Worm (Caenorhabditis elegans) whole organism, L1 larva: ENCODE measurements around the gene F54F2.14.

Experiments
- C04F5.9 ChIP-seq: sonication (generic microtip); optimal IDR thresholded peaks from 2 replicates; lab custom pipeline; 2016; ENCODE audit warnings: missing genetic modification characterization, missing compliant biosample characterization
- C34B4.2 ChIP-seq: sonication (generic microtip); optimal IDR thresholded peaks from 2 replicates; lab custom pipeline; 2017; ENCODE audit warnings: mild to moderate bottlenecking, missing genetic modification characterization, missing compliant biosample characterization
- F16B12.6 ChIP-seq: fragments of 150-350 bp; optimal IDR thresholded peaks from 2 replicates; lab custom pipeline; 2014; ENCODE audit warnings: missing biosample characterization, missing genetic modification characterization
- Y116A8C.19 ChIP-seq: sonication (generic microtip); optimal IDR thresholded peaks from 2 replicates; lab custom pipeline; 2016; ENCODE audit warnings: missing compliant biosample characterization, missing genetic modification characterization, borderline replicate concordance
- aha-1 ChIP-seq: fragments of 150-350 bp; optimal IDR thresholded peaks from 2 replicates; lab custom pipeline; 2014; ENCODE audit warnings: missing biosample characterization, missing genetic modification characterization
- aly-2 ChIP-seq: fragments of 150-350 bp; optimal IDR thresholded peaks from 2 replicates; lab custom pipeline; 2014; ENCODE audit warnings: missing biosample characterization, missing genetic modification characterization
- ama-1 ChIP-seq: fragments of 150-350 bp; optimal IDR thresholded peaks from 2 replicates; lab custom pipeline; 2014
- ceh-63 ChIP-seq: fragments of 200-800 bp; sonication (Bioruptor generic); optimal IDR thresholded peaks from 2 replicates; lab custom pipeline; 2018; ENCODE audit warnings: mild to moderate bottlenecking, missing genetic modification characterization, missing compliant biosample characterization
- ceh-8 ChIP-seq: fragments of 200-800 bp; sonication (Bioruptor generic); optimal IDR thresholded peaks from 2 replicates; lab custom pipeline; 2018; ENCODE audit warnings: mild to moderate bottlenecking, missing genetic modification characterization, moderate library complexity, missing compliant biosample characterization
- ceh-88 ChIP-seq: fragments of 200-800 bp; sonication (Bioruptor generic); IDR thresholded peaks from 2 replicates; pipeline ENCODE4 v1.3.6; 2022; ENCODE audit warnings: missing genetic modification characterization, missing compliant biosample characterization
- dsc-1 ChIP-seq: sonication (generic microtip); optimal IDR thresholded peaks from 2 replicates; lab custom pipeline; 2016; ENCODE audit warnings: mild to moderate bottlenecking, missing genetic modification characterization, missing compliant biosample characterization
- efl-1 ChIP-seq, 4 experiments: fragments of 150-350 bp; optimal IDR thresholded peaks in 3 of 4; peaks in 1 of 4; 1 replicate in 1 of 4; 2 replicates in 3 of 4; lab custom pipeline; 2014; ENCODE audit warnings: missing biosample characterization in 2 of 4, missing genetic modification characterization in 2 of 4, missing genetic modification reagents in 2 of 4
- efl-3 ChIP-seq: fragments of 200-800 bp; sonication (Bioruptor generic); optimal IDR thresholded peaks from 2 replicates; lab custom pipeline; 2018; ENCODE audit warnings: mild to moderate bottlenecking, missing genetic modification characterization, missing compliant biosample characterization
- egl-13 ChIP-seq: sonication (generic microtip); optimal IDR thresholded peaks from 2 replicates; lab custom pipeline; 2016; ENCODE audit warnings: missing genotype, missing genetic modification reagents, missing genetic modification characterization, missing compliant biosample characterization
- egl-27 ChIP-seq, 2 experiments: fragments of 150-350 bp in 1 of 2; sonication (generic microtip); optimal IDR thresholded peaks; 3 replicates each; lab custom pipeline; 2017 to 2018; ENCODE audit warnings: missing biosample characterization in 2 of 2, missing genetic modification characterization in 2 of 2, missing genetic modification reagents in 2 of 2
- elt-2 ChIP-seq: sonication (generic microtip); optimal IDR thresholded peaks from 2 replicates; lab custom pipeline; 2016; ENCODE audit warnings: missing genetic modification characterization, mild to moderate bottlenecking, inconsistent platforms, missing compliant biosample characterization, missing genetic modification reagents
- elt-3 ChIP-seq, 6 experiments: fragments of 150-350 bp in 1 of 6; sonication (generic microtip); optimal IDR thresholded peaks; 2 replicates each; lab custom pipeline; 2017 to 2018; ENCODE audit warnings: missing biosample characterization in 6 of 6, missing genetic modification characterization in 6 of 6, inconsistent platforms in 1 of 6
- fkh-10 ChIP-seq: sonication (generic microtip); optimal IDR thresholded peaks from 2 replicates; lab custom pipeline; 2017; ENCODE audit warnings: missing biosample characterization, missing genetic modification reagents, missing genetic modification characterization
- fos-1 ChIP-seq: fragments of 150-350 bp; optimal IDR thresholded peaks from 2 replicates; lab custom pipeline; 2014; ENCODE audit warnings: missing biosample characterization, missing genetic modification characterization
- isw-1 ChIP-seq: fragments of 200-800 bp; sonication (Bioruptor generic); IDR thresholded peaks from 2 replicates; pipeline ENCODE4 v1.3.6; 2022; ENCODE audit warnings: missing genetic modification characterization, missing compliant biosample characterization
- lin-15B ChIP-seq: fragments of 150-350 bp; sonication (generic microtip); optimal IDR thresholded peaks from 3 replicates; lab custom pipeline; 2014; ENCODE audit warnings: missing biosample characterization, missing genetic modification characterization
- lin-35 ChIP-seq, 2 experiments: fragments of 150-350 bp; optimal IDR thresholded peaks; 2 replicates each; lab custom pipeline; 2014; ENCODE audit warnings: missing biosample characterization in 2 of 2, missing genetic modification characterization in 2 of 2, missing genetic modification reagents in 2 of 2
- lin-39 ChIP-seq: fragments of 150-350 bp; optimal IDR thresholded peaks from 2 replicates; lab custom pipeline; 2014; ENCODE audit warnings: missing biosample characterization, missing genetic modification reagents, missing genetic modification characterization
- lir-3 ChIP-seq: sonication (generic microtip); optimal IDR thresholded peaks from 2 replicates; lab custom pipeline; 2016; ENCODE audit warnings: mild to moderate bottlenecking, missing genetic modification characterization, moderate library complexity, missing compliant biosample characterization; ENCODE audit not compliant: poor library complexity
- lsy-2 ChIP-seq, 2 experiments: fragments of 150-350 bp; optimal IDR thresholded peaks; 2 replicates each; lab custom pipeline; 2014; ENCODE audit warnings: missing biosample characterization in 2 of 2, missing genetic modification characterization in 2 of 2
- mab-9 ChIP-seq: fragments of 200-800 bp; sonication (Bioruptor generic); IDR thresholded peaks from 2 replicates; pipeline ENCODE4 v1.3.6; 2022; ENCODE audit warnings: missing genetic modification reagents, missing genetic modification characterization, missing compliant biosample characterization
- nhr-11 ChIP-seq: fragments of 150-350 bp; optimal IDR thresholded peaks from 2 replicates; lab custom pipeline; 2014; ENCODE audit warnings: missing biosample characterization, missing genetic modification characterization
- nhr-12 ChIP-seq: sonication (generic microtip); optimal IDR thresholded peaks from 2 replicates; lab custom pipeline; 2017; ENCODE audit warnings: missing biosample characterization, missing genetic modification characterization
- nhr-19 ChIP-seq: fragments of 200-800 bp; sonication (Bioruptor generic); conservative IDR thresholded peaks from 2 replicates; pipeline ENCODE4 v1.3.6; 2022; ENCODE audit warnings: missing genetic modification characterization, missing compliant biosample characterization
- nhr-237 ChIP-seq: fragments of 150-350 bp; optimal IDR thresholded peaks from 2 replicates; lab custom pipeline; 2014; ENCODE audit warnings: missing biosample characterization, missing genetic modification characterization
- nhr-28 ChIP-seq: fragments of 150-350 bp; optimal IDR thresholded peaks from 2 replicates; lab custom pipeline; 2014; ENCODE audit warnings: missing biosample characterization, missing genetic modification characterization
- nhr-71 ChIP-seq: sonication (generic microtip); optimal IDR thresholded peaks from 2 replicates; lab custom pipeline; 2016; ENCODE audit warnings: mild to moderate bottlenecking, missing genetic modification characterization, moderate library complexity, missing compliant biosample characterization
- nhr-76 ChIP-seq: sonication (generic microtip); optimal IDR thresholded peaks from 2 replicates; lab custom pipeline; 2017; ENCODE audit warnings: missing biosample characterization, missing genetic modification characterization
- nhr-77 ChIP-seq: fragments of 150-350 bp; optimal IDR thresholded peaks from 2 replicates; lab custom pipeline; 2014; ENCODE audit warnings: missing biosample characterization, missing genetic modification characterization
- nhr-84 ChIP-seq: sonication (generic microtip); optimal IDR thresholded peaks from 2 replicates; lab custom pipeline; 2017; ENCODE audit warnings: missing biosample characterization, missing genetic modification characterization
- nhr-85 ChIP-seq: sonication (generic microtip); peaks from one replicate; lab custom pipeline; 2016; ENCODE audit warnings: missing genetic modification characterization, inconsistent platforms, missing compliant biosample characterization
- pax-3 ChIP-seq: fragments of 200-800 bp; sonication (Bioruptor generic); optimal IDR thresholded peaks from 2 replicates; lab custom pipeline; 2018; ENCODE audit warnings: mild to moderate bottlenecking, missing genetic modification characterization, moderate library complexity, missing compliant biosample characterization
- pqm-1 ChIP-seq: sonication (generic microtip); optimal IDR thresholded peaks from 3 replicates; lab custom pipeline; 2017; ENCODE audit warnings: missing biosample characterization, missing genetic modification characterization
- snpc-4 ChIP-seq: fragments of 150-350 bp; optimal IDR thresholded peaks from 2 replicates; lab custom pipeline; 2014; ENCODE audit warnings: missing biosample characterization, missing genetic modification characterization
- snu-23 ChIP-seq: sonication (generic microtip); optimal IDR thresholded peaks from 2 replicates; lab custom pipeline; 2016; ENCODE audit warnings: missing genetic modification characterization, missing compliant biosample characterization
- sox-4 ChIP-seq: sonication (generic microtip); optimal IDR thresholded peaks from 2 replicates; lab custom pipeline; 2016; ENCODE audit warnings: missing genetic modification characterization, missing compliant biosample characterization
- sptf-1 ChIP-seq: fragments of 150-350 bp; optimal IDR thresholded peaks from 2 replicates; lab custom pipeline; 2014; ENCODE audit warnings: missing biosample characterization, missing genetic modification characterization
- sup-37 ChIP-seq: fragments of 200-800 bp; sonication (Bioruptor generic); optimal IDR thresholded peaks from 2 replicates; lab custom pipeline; 2018; ENCODE audit warnings: mild to moderate bottlenecking, missing genetic modification characterization, missing compliant biosample characterization
- swsn-7 ChIP-seq: sonication (generic microtip); optimal IDR thresholded peaks from 2 replicates; lab custom pipeline; 2016; ENCODE audit warnings: missing genetic modification characterization, missing compliant biosample characterization
- unc-130 ChIP-seq: fragments of 150-350 bp; optimal IDR thresholded peaks from 2 replicates; lab custom pipeline; 2017; ENCODE audit warnings: missing biosample characterization, missing genetic modification characterization, inconsistent platforms
- unc-30 ChIP-seq: sonication (generic microtip); optimal IDR thresholded peaks from 2 replicates; lab custom pipeline; 2017; ENCODE audit warnings: missing biosample characterization, missing genetic modification characterization
- unc-62 ChIP-seq: fragments of 150-350 bp; optimal IDR thresholded peaks from 2 replicates; lab custom pipeline; 2014; ENCODE audit warnings: missing biosample characterization, missing genetic modification reagents, missing genetic modification characterization
- xbp-1 ChIP-seq: sonication (generic microtip); optimal IDR thresholded peaks from 2 replicates; lab custom pipeline; 2016; ENCODE audit warnings: missing genetic modification characterization, missing compliant biosample characterization
- zag-1 ChIP-seq: fragments of 150-350 bp; optimal IDR thresholded peaks from 2 replicates; lab custom pipeline; 2014; ENCODE audit warnings: missing biosample characterization, missing genetic modification characterization
- ztf-11 ChIP-seq, 2 experiments: sonication (generic microtip); optimal IDR thresholded peaks; 2 replicates each; lab custom pipeline; 2016 to 2017; ENCODE audit warnings: missing genetic modification characterization in 2 of 2, missing biosample characterization in 1 of 2, missing compliant biosample characterization in 1 of 2
- ztf-4 ChIP-seq: fragments of 150-350 bp; optimal IDR thresholded peaks from 2 replicates; lab custom pipeline; 2014; ENCODE audit warnings: missing biosample characterization, missing genetic modification characterization

The F54F2.14 gene

DNA sequence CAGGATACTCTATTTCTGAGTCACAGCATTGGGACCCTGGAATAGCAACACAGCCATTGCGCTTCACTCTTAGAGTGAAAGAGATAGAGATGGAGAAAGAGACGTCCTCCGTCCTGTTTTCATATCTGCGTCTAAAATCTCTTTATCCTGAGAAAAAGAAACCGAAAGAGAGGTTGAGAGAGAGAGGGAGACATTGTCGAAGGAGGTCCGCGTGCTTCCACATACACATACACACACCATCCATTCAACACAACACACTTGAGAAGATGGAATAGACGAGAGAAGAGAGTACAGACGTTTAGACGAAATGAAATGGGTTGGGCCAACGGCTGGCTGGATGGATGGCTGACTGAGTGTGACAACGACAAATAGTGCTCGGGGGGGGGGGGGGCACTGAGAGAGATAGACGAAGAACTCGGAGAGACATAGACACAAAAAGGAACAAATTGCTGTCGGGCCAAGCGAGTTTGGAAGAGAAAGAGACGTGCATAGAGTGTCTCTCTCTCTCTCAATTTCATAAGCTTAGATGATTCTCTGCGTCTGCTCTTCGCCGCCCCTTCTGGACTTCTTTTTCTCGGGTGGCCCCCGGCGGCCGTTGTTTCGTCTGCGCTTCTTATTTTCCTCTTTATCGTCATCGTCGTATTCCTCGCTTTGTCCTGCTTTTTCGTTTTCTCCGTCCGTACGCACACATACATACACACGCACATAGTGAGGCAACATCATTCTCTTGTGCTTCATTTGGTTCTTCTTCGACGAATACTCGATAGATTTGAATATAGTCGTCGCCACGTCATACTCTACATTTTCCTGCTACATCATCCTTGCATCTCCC is 8.8 kb downstream of the F54F2.14 start, which contains the start of gene F54F2.6:
Gene F54F2.6 (minus strand): TSS at position 738 of the 832 bp plus-strand sequence.
- TF ChIP-seq efl-1 (optimal IDR thresholded peaks at IDR 0.05; lab: Kevin White, UChicago) (peak; percentile 73 to 79), efl-1 (GFP tag; optimal IDR thresholded peaks at IDR 0.05 in 1 of 2; lab: Kevin White, UChicago) (peak; percentile 22 to 95), snpc-4 (tag; lab: Kevin White, UChicago) (peak; percentile 62), elt-2 (tag; lab: Kevin White, UChicago) (peak; percentile 71), unc-62 (GFP tag; lab: Kevin White, UChicago) (peak; percentile 69), nhr-77 (peak; percentile 87), nhr-71 (peak; percentile 98), unc-30 (tag; lab: Kevin White, UChicago) (peak; percentile 20), mab-9 (GFP tag; lab: Robert Waterston, UW) (peak; percentile 76), elt-3 (tag; optimal IDR thresholded peaks at IDR 0.05; lab: Kevin White, UChicago) (peak in 1 of 6 experiments; percentile 23), snu-23 (peak; percentile 90), nhr-12 (tag; lab: Kevin White, UChicago) (no peak), efl-3 (GFP tag; lab: Kevin White, UChicago) (no peak), pax-3 (tag; lab: Kevin White, UChicago) (peak; percentile 86), nhr-11 (tag; lab: Kevin White, UChicago) (peak; percentile 86), fos-1 (tag; lab: Kevin White, UChicago) (peak; percentile 92), ama-1 (lab: Kevin White, UChicago) (no peak), F16B12.6 (peak; percentile 8), nhr-76 (tag; lab: Kevin White, UChicago) (peak; percentile 32), egl-13 (tag; lab: Kevin White, UChicago) (peak; percentile 93), ceh-8 (GFP tag; lab: Kevin White, UChicago) (peak; percentile 67), egl-27 (tag; optimal IDR thresholded peaks at IDR 0.05; lab: Kevin White, UChicago) (peak; percentile 85 to 94), lin-39 (tag; lab: Kevin White, UChicago) (peak; percentile 63), xbp-1 (tag; lab: Kevin White, UChicago) (peak; percentile 83), nhr-84 (no peak), nhr-19 (GFP tag; lab: Robert Waterston, UW) (peak; percentile 90), C34B4.2 (tag; lab: Kevin White, UChicago) (no peak), pqm-1 (tag; lab: Kevin White, UChicago) (no peak), dsc-1 (tag; lab: Kevin White, UChicago) (peak; percentile 89), sup-37 (GFP tag; lab: Kevin White, UChicago) (peak; percentile 86), ztf-11 (tag; optimal IDR thresholded peaks at IDR 0.05; lab: Kevin White, UChicago) (peak in 1 of 2 experiments; percentile 61), unc-130 (tag; lab: Kevin White, UChicago) (peak; percentile 75), lin-15B (tag; lab: Kevin White, UChicago) (no peak), isw-1 (GFP tag; lab: Robert Waterston, UW) (peak; percentile 73), ztf-4 (peak; percentile 89), nhr-237 (tag; lab: Kevin White, UChicago) (no peak), nhr-28 (tag; lab: Kevin White, UChicago) (no peak), lsy-2 (tag; optimal IDR thresholded peaks at IDR 0.05; lab: Kevin White, UChicago) (peak; percentile 84 to 89), aha-1 (peak; percentile 46), sox-4 (tag; lab: Kevin White, UChicago) (peak; percentile 59), ceh-88 (GFP tag; lab: Robert Waterston, UW) (peak; percentile 73), nhr-85 (peak; percentile 97), sptf-1 (tag; lab: Kevin White, UChicago) (no peak), C04F5.9 (tag; lab: Kevin White, UChicago) (no peak), zag-1 (tag; lab: Kevin White, UChicago) (peak; percentile 71), lin-35 (GFP tag; optimal IDR thresholded peaks at IDR 0.05; lab: Kevin White, UChicago) (peak; percentile 61 to 67), aly-2 (peak; percentile 74), lir-3 (tag; lab: Kevin White, UChicago) (peak; percentile 60), Y116A8C.19 (tag; lab: Kevin White, UChicago) (no peak), ceh-63 (GFP tag; lab: Kevin White, UChicago) (no peak), swsn-7 (tag; lab: Kevin White, UChicago) (peak; percentile 94), fkh-10 (peak; percentile 90)
